Worm (Caenorhabditis elegans) whole organism, L4/young adult: ENCODE results near the gene rbm-34.

Experiments
- dao-5 ChIP-seq: sonication (generic microtip); optimal IDR thresholded peaks from 2 replicates; lab custom pipeline; 2016; ENCODE audit warnings: missing genotype, missing genetic modification characterization, moderate library complexity, missing compliant biosample characterization
- him-1 ChIP-seq: sonication (generic microtip); optimal IDR thresholded peaks from 2 replicates; lab custom pipeline; 2016; ENCODE audit warnings: missing genotype, missing genetic modification reagents, missing genetic modification characterization, missing compliant biosample characterization

DNA sequence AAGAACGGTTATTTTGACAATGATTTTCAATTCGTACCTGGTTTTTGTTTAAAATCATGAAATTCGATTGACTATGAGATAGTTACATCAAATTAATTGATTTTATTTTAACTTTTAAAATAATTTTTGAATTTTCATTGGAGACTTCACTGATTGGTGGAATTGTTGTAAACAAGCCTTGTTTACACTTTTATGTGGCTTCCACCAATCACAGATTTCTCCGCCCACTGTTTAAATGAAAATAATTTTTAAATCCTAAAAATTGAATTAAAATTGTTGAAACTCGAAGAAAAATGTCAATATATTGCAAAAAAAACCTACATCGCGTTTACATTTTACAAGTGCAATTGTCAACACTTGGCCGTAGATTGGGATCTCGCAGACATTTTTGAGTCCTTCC lies 35.3 kb downstream of the rbm-34 start:
- no peak for TF ChIP-seq him-1 (tag; lab: Kevin White, UChicago)
- no peak for TF ChIP-seq dao-5 (tag; lab: Kevin White, UChicago)
